Worm (Caenorhabditis elegans) whole organism, L4 larva: ENCODE measurements around the gene srw-102.

ENCODE experiments used
- Y48G9A.11 ChIP-seq: fragments of 200-800 bp; sonication (Bioruptor generic); IDR thresholded peaks from 2 replicates; pipeline ENCODE4 v1.3.6; 2022; ENCODE audit warnings: missing genetic modification reagents, missing genetic modification characterization, missing compliant biosample characterization
- ama-1 ChIP-seq: fragments of 150-350 bp; optimal IDR thresholded peaks from 2 replicates; lab custom pipeline; 2014; ENCODE audit warnings: inconsistent platforms, mixed read lengths
- dmd-6 ChIP-seq: fragments of 200-800 bp; sonication (Bioruptor generic); IDR thresholded peaks from 2 replicates; pipeline ENCODE4 v1.3.6; 2022; ENCODE audit warnings: missing genetic modification reagents, missing genetic modification characterization, missing compliant biosample characterization
- lin-38 ChIP-seq: fragments of 200-800 bp; sonication (Bioruptor generic); IDR thresholded peaks from 2 replicates; pipeline ENCODE4 v1.3.6; 2022; ENCODE audit warnings: missing genetic modification reagents, missing genetic modification characterization, missing compliant biosample characterization
- mxl-2 ChIP-seq: fragments of 200-800 bp; sonication (Bioruptor generic); conservative IDR thresholded peaks from 2 replicates; pipeline ENCODE4 v1.3.6; 2022; ENCODE audit warnings: missing genetic modification reagents, missing genetic modification characterization, missing compliant biosample characterization
- nhr-42 ChIP-seq: fragments of 200-800 bp; sonication (Bioruptor generic); IDR thresholded peaks from 2 replicates; pipeline ENCODE4 v1.3.6; 2022; ENCODE audit warnings: missing genetic modification characterization, missing compliant biosample characterization

DNA sequence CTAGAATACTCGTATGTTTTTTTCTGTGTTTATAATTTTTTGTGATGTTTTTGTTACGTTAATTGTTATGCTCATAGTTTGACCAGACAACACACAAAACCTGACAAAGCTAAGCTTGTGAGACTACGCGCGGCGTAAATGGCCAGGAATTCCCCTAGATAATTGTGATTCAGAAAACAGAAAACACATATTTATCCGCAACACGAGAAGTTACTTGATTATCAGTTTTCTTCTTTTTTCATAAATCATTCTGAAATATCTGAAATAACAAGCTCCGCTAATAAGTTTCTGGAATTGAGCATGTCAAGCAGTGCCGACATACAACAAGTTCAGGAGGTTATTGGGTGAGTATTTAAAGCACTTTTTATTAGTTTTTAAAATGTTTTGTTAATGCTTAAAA is 9.1 kb upstream of the srw-102 start, which contains the start of gene srw-100:
- TF ChIP-seq ama-1 (lab: Kevin White, UChicago) (no peak), mxl-2 (GFP tag; lab: Robert Waterston, UW) (no peak), Y48G9A.11 (GFP tag; lab: Robert Waterston, UW) (no peak), nhr-42 (GFP tag; lab: Robert Waterston, UW) (no peak), dmd-6 (GFP tag; lab: Robert Waterston, UW) (no peak), lin-38 (GFP tag; lab: Robert Waterston, UW) (no peak)
